Worm (Caenorhabditis elegans) whole organism, young adult: ENCODE results near the gene mett-10.

Experiments used
- B0035.1 ChIP-seq: sonication (generic microtip); optimal IDR thresholded peaks from 2 replicates; lab custom pipeline; 2016; ENCODE audit warnings: missing genetic modification characterization, mild to moderate bottlenecking, missing compliant biosample characterization, missing genotype, missing genetic modification reagents
- B0336.3 ChIP-seq: fragments of 200-800 bp; sonication (Bioruptor generic); IDR thresholded peaks from 2 replicates; pipeline ENCODE4 v1.3.6; 2022; ENCODE audit warnings: missing genetic modification characterization, missing compliant biosample characterization
- F22D6.2 ChIP-seq: sonication (generic microtip); optimal IDR thresholded peaks from 2 replicates; lab custom pipeline; 2016; ENCODE audit warnings: mild to moderate bottlenecking, missing genetic modification characterization, missing compliant biosample characterization
- F33H1.4 ChIP-seq: fragments of 200-800 bp; sonication (Bioruptor generic); IDR thresholded peaks from 2 replicates; pipeline ENCODE4 v1.3.6; 2022; ENCODE audit warnings: missing genetic modification reagents, missing genetic modification characterization, missing compliant biosample characterization
- F49E8.2 ChIP-seq: sonication (generic microtip); optimal IDR thresholded peaks from 3 replicates; lab custom pipeline; 2017; ENCODE audit warnings: missing genetic modification characterization, mild to moderate bottlenecking, missing compliant biosample characterization, antibody characterized with exemption, moderate library complexity; ENCODE audit not compliant: insufficient read depth
- F57C9.4 ChIP-seq: sonication (generic microtip); optimal IDR thresholded peaks from 2 replicates; lab custom pipeline; 2017; ENCODE audit warnings: mild to moderate bottlenecking, missing genetic modification characterization, missing compliant biosample characterization
- K11D2.4 ChIP-seq: fragments of 200-800 bp; sonication (Bioruptor generic); IDR thresholded peaks from 2 replicates; pipeline ENCODE4 v1.3.6; 2022; ENCODE audit warnings: missing genetic modification reagents, missing genetic modification characterization, missing compliant biosample characterization
- K12H6.12 ChIP-seq: fragments of 200-800 bp; sonication (Bioruptor generic); optimal IDR thresholded peaks from 2 replicates; lab custom pipeline; 2018; ENCODE audit warnings: mild to moderate bottlenecking, missing genetic modification characterization, missing compliant biosample characterization
- Y53F4B.3 ChIP-seq: fragments of 200-800 bp; sonication (Bioruptor generic); IDR thresholded peaks from 2 replicates; pipeline ENCODE4 v1.3.6; 2022; ENCODE audit warnings: missing genetic modification reagents, missing genetic modification characterization, missing compliant biosample characterization
- Y67H2A.10 ChIP-seq: fragments of 200-800 bp; sonication (Bioruptor generic); conservative IDR thresholded peaks from 2 replicates; pipeline ENCODE4 v1.3.6; 2022; ENCODE audit warnings: missing genetic modification reagents, missing genetic modification characterization, missing compliant biosample characterization
- Y79H2A.3 ChIP-seq: fragments of 200-800 bp; sonication (Bioruptor generic); conservative IDR thresholded peaks from 2 replicates; pipeline ENCODE4 v1.3.6; 2022; ENCODE audit warnings: missing genetic modification reagents, missing genetic modification characterization, missing compliant biosample characterization
- aptf-2 ChIP-seq: fragments of 200-800 bp; sonication (Bioruptor generic); conservative IDR thresholded peaks from 2 replicates; pipeline ENCODE4 v1.3.6; 2022; ENCODE audit warnings: missing genetic modification reagents, missing genetic modification characterization, missing compliant biosample characterization
- aptf-3 ChIP-seq: fragments of 200-800 bp; sonication (Bioruptor generic); IDR thresholded peaks from 2 replicates; pipeline ENCODE4 v1.3.6; 2022; ENCODE audit warnings: missing genetic modification characterization, missing compliant biosample characterization
- attf-3 ChIP-seq: fragments of 200-800 bp; sonication (Bioruptor generic); conservative IDR thresholded peaks from 2 replicates; pipeline ENCODE4 v1.3.6; 2022; ENCODE audit warnings: missing genetic modification reagents, missing genetic modification characterization, missing compliant biosample characterization
- attf-5 ChIP-seq: fragments of 200-800 bp; sonication (Bioruptor generic); optimal IDR thresholded peaks from 2 replicates; lab custom pipeline; 2018; ENCODE audit warnings: mild to moderate bottlenecking, missing genetic modification characterization, missing compliant biosample characterization
- cebp-1 ChIP-seq, 2 experiments: fragments of 200-800 bp in 1 of 2; sonication (Bioruptor generic) in 1 of 2; sonication (generic microtip) in 1 of 2; IDR thresholded peaks in 1 of 2; optimal IDR thresholded peaks in 1 of 2; 2 replicates each; pipeline versions ENCODE4 v1.3.6 to Lab custom; 2017 to 2022; ENCODE audit warnings: missing compliant biosample characterization in 2 of 2, missing genetic modification characterization in 2 of 2, mild to moderate bottlenecking in 1 of 2, missing genetic modification reagents in 1 of 2, moderate library complexity in 1 of 2
- dox-1 ChIP-seq: fragments of 200-800 bp; sonication (Bioruptor generic); IDR thresholded peaks from 2 replicates; pipeline ENCODE4 v1.3.6; 2022; ENCODE audit warnings: missing genetic modification reagents, missing genetic modification characterization, missing compliant biosample characterization
- dpl-1 ChIP-seq: fragments of 150-350 bp; optimal IDR thresholded peaks from 2 replicates; lab custom pipeline; 2014; ENCODE audit warnings: missing biosample characterization, missing genetic modification reagents, missing genetic modification characterization
- efl-1 ChIP-seq: fragments of 150-350 bp; optimal IDR thresholded peaks from 2 replicates; lab custom pipeline; 2014; ENCODE audit warnings: missing biosample characterization, missing genetic modification reagents, missing genetic modification characterization
- egrh-3 ChIP-seq: fragments of 200-800 bp; sonication (Bioruptor generic); IDR thresholded peaks from 2 replicates; pipeline ENCODE4 v1.3.6; 2022; ENCODE audit warnings: missing genetic modification reagents, missing genetic modification characterization, missing compliant biosample characterization
- hmg-20 ChIP-seq: fragments of 200-800 bp; sonication (Bioruptor generic); IDR thresholded peaks from 2 replicates; pipeline ENCODE4 v1.3.6; 2022; ENCODE audit warnings: missing genetic modification reagents, missing genetic modification characterization, missing compliant biosample characterization
- hsf-1 ChIP-seq: fragments of 200-800 bp; sonication (Bioruptor generic); IDR thresholded peaks from 2 replicates; pipeline ENCODE4 v1.3.6; 2022; ENCODE audit warnings: missing genetic modification reagents, missing genetic modification characterization, missing compliant biosample characterization
- lin-40 ChIP-seq: sonication (generic microtip); optimal IDR thresholded peaks from 2 replicates; lab custom pipeline; 2016; ENCODE audit warnings: missing genetic modification characterization, mild to moderate bottlenecking, missing compliant biosample characterization, missing genotype, missing genetic modification reagents
- lsl-1 ChIP-seq: fragments of 200-800 bp; sonication (Bioruptor generic); optimal IDR thresholded peaks from 2 replicates; lab custom pipeline; 2018; ENCODE audit warnings: mild to moderate bottlenecking, missing genetic modification characterization, moderate library complexity, missing compliant biosample characterization
- madf-3 ChIP-seq: fragments of 200-800 bp; sonication (Bioruptor generic); IDR thresholded peaks from 2 replicates; pipeline ENCODE4 v1.3.6; 2022; ENCODE audit warnings: missing genetic modification reagents, missing genetic modification characterization, missing compliant biosample characterization
- madf-6 ChIP-seq: fragments of 200-800 bp; sonication (Bioruptor generic); IDR thresholded peaks from 2 replicates; pipeline ENCODE4 v1.3.6; 2022; ENCODE audit warnings: missing genetic modification reagents, missing genetic modification characterization, missing compliant biosample characterization
- madf-8 ChIP-seq: fragments of 200-800 bp; sonication (Bioruptor generic); conservative IDR thresholded peaks from 2 replicates; pipeline ENCODE4 v1.3.6; 2022; ENCODE audit warnings: missing genetic modification reagents, missing genetic modification characterization, missing compliant biosample characterization
- mel-28 ChIP-seq: sonication (generic microtip); optimal IDR thresholded peaks from 2 replicates; lab custom pipeline; 2016; ENCODE audit warnings: borderline replicate concordance, mild to moderate bottlenecking, missing genetic modification characterization, missing compliant biosample characterization
- mxl-1 ChIP-seq: sonication (generic microtip); optimal IDR thresholded peaks from 2 replicates; lab custom pipeline; 2016; ENCODE audit warnings: missing genetic modification characterization, missing compliant biosample characterization
- nhr-120 ChIP-seq: fragments of 200-800 bp; sonication (Bioruptor generic); IDR thresholded peaks from 2 replicates; pipeline ENCODE4 v1.3.6; 2022; ENCODE audit warnings: missing genetic modification characterization, missing compliant biosample characterization
- nhr-27 ChIP-seq: fragments of 200-800 bp; sonication (Bioruptor generic); optimal IDR thresholded peaks from 2 replicates; lab custom pipeline; 2018; ENCODE audit warnings: mild to moderate bottlenecking, missing genetic modification characterization, moderate library complexity, missing compliant biosample characterization
- nhr-80 ChIP-seq: sonication (generic microtip); optimal IDR thresholded peaks from 2 replicates; lab custom pipeline; 2016; ENCODE audit warnings: missing genetic modification characterization, missing compliant biosample characterization
- pbrm-1 ChIP-seq: fragments of 200-800 bp; sonication (Bioruptor generic); IDR thresholded peaks from 2 replicates; pipeline ENCODE4 v1.3.6; 2022; ENCODE audit warnings: missing genetic modification reagents, missing genetic modification characterization, missing compliant biosample characterization
- rec-8 ChIP-seq, 2 experiments: sonication (generic microtip); optimal IDR thresholded peaks; 2 replicates each; lab custom pipeline; 2016; ENCODE audit warnings: mild to moderate bottlenecking in 2 of 2, missing genetic modification characterization in 2 of 2, missing genetic modification reagents in 2 of 2, missing genotype in 2 of 2, missing biosample characterization in 1 of 2, missing compliant biosample characterization in 1 of 2, moderate library complexity in 1 of 2
- rpc-1 ChIP-seq, 2 experiments: fragments of 150-350 bp in 1 of 2; sonication (generic microtip) in 1 of 2; optimal IDR thresholded peaks; 2 replicates each; lab custom pipeline; 2014 to 2018; ENCODE audit warnings: missing biosample characterization in 1 of 2, missing genetic modification characterization in 1 of 2, missing genetic modification reagents in 1 of 2, missing genotype in 1 of 2
- sea-2 ChIP-seq: fragments of 200-800 bp; sonication (Bioruptor generic); IDR thresholded peaks from 2 replicates; pipeline ENCODE4 v1.3.6; 2022; ENCODE audit warnings: missing genetic modification characterization, missing compliant biosample characterization
- snpc-1.1 ChIP-seq: sonication (generic microtip); optimal IDR thresholded peaks from 2 replicates; lab custom pipeline; 2017; ENCODE audit warnings: missing genetic modification characterization, mild to moderate bottlenecking, missing compliant biosample characterization, antibody characterized with exemption, moderate library complexity, missing genotype, missing genetic modification reagents; ENCODE audit not compliant: insufficient read depth
- sptf-2 ChIP-seq: fragments of 200-800 bp; sonication (Bioruptor generic); optimal IDR thresholded peaks from 2 replicates; lab custom pipeline; 2018; ENCODE audit warnings: mild to moderate bottlenecking, missing genetic modification characterization, missing compliant biosample characterization
- xnd-1 ChIP-seq: sonication (generic microtip); optimal IDR thresholded peaks from 2 replicates; lab custom pipeline; 2016; ENCODE audit warnings: missing genotype, missing genetic modification reagents, missing genetic modification characterization, missing compliant biosample characterization
- ztf-18 ChIP-seq: sonication (generic microtip); optimal IDR thresholded peaks from 2 replicates; lab custom pipeline; 2016; ENCODE audit warnings: missing genotype, mild to moderate bottlenecking, missing genetic modification characterization, missing compliant biosample characterization
- ztf-25 ChIP-seq: fragments of 200-800 bp; sonication (Bioruptor generic); IDR thresholded peaks from 2 replicates; pipeline ENCODE4 v1.3.6; 2022; ENCODE audit warnings: missing genetic modification reagents, missing genetic modification characterization, missing compliant biosample characterization
- ztf-26 ChIP-seq: sonication (generic microtip); optimal IDR thresholded peaks from 2 replicates; lab custom pipeline; 2017; ENCODE audit warnings: missing genetic modification characterization, missing compliant biosample characterization

mett-10 gene

DNA sequence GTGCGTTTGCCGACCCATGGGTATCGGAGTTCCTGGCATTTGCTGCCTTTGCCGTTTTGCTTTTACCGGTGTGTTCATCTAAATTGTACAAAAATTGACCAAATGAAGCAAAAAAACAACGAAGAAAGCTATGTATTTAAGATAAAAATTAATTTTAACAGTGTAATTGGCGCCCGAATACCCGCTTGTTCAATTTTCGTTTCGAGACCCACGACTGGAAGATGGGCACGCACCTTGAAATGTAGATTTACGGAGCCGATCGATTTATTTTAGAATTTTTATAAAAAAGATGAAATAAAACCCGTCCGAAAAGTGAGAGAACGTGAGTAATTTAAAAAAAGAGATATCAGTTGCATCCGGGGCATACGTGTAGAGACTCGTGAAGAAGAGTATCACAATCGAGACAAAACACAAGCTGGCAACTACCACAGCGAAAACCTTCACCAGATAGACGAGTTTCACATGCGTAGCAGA lies 26.3 kb upstream of the mett-10 start, which contains the start of gene hal-2:
Gene hal-2 (minus strand): TSS at position 424 of the 474 bp plus-strand sequence.
- TF ChIP-seq efl-1 (GFP tag; lab: Kevin White, UChicago) = peak; percentile 71
- no peak for TF ChIP-seq aptf-3 (GFP tag; lab: Robert Waterston, UW)
- peak; percentile 73 for TF ChIP-seq F33H1.4 (GFP tag; lab: Robert Waterston, UW)
- 0 out of 2 replicates have a peak, but pooled peaks have one; percentile 7 for TF ChIP-seq madf-8
- TF ChIP-seq hmg-20 (GFP tag; lab: Robert Waterston, UW) = no peak
- TF ChIP-seq F57C9.4 (tag; lab: Kevin White, UChicago) = no peak
- no peak for TF ChIP-seq F49E8.2
- no peak for TF ChIP-seq nhr-80 (tag; lab: Kevin White, UChicago)
- TF ChIP-seq rec-8 (tag; optimal IDR thresholded peaks at IDR 0.05; lab: Kevin White, UChicago) = no peak
- TF ChIP-seq sea-2 = no peak
- no peak for TF ChIP-seq egrh-3 (GFP tag; lab: Robert Waterston, UW)
- TF ChIP-seq ztf-25 (GFP tag; lab: Robert Waterston, UW) = no peak
- peak; percentile 33; the same call in 1 of the 2 replicates for TF ChIP-seq madf-6 (GFP tag; lab: Robert Waterston, UW)
- no peak for TF ChIP-seq snpc-1.1 (tag; lab: Kevin White, UChicago)
- TF ChIP-seq F22D6.2 (tag; lab: Kevin White, UChicago) = no peak
- no peak for TF ChIP-seq attf-3 (GFP tag; lab: Robert Waterston, UW)
- no peak for TF ChIP-seq Y67H2A.10 (GFP tag; lab: Robert Waterston, UW)
- peak; percentile 36 for TF ChIP-seq lsl-1 (GFP tag; lab: Kevin White, UChicago)

DNA sequence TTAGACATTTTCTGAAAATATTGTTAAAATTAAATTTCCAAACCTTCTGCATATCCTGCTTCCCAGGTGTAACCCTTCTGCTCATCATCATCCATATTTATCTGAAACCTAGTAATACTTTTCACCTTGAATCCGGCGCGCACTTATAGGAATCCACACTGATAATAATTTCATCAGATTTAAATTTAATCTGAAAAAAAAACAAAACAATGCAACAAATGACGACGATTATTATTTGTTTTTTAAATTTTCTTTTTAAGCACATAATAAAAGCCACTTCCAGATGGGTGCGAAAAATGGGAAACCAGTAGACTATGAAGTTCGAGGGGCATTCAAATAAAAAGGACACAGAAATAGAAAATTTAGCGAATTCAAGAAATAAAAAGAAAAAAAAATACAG lies 24.2 kb upstream of the mett-10 start, which contains the start of gene gtf-2H2C:
Gene gtf-2H2C (minus strand): TSS at position 101 of the 400 bp plus-strand sequence.
- TF ChIP-seq nhr-120 (GFP tag; lab: Robert Waterston, UW) (no peak), Y67H2A.10 (GFP tag; lab: Robert Waterston, UW) (no peak), nhr-27 (tag; lab: Kevin White, UChicago) (no peak), aptf-2 (GFP tag; lab: Robert Waterston, UW) (no peak), K12H6.12 (tag; lab: Kevin White, UChicago) (no peak), B0035.1 (tag; lab: Kevin White, UChicago) (no peak), madf-6 (GFP tag; lab: Robert Waterston, UW) (peak; percentile 44; the same call in 1 of the 2 replicates), ztf-26 (tag; lab: Kevin White, UChicago) (no peak), attf-5 (no peak), lin-40 (tag; lab: Kevin White, UChicago) (no peak), B0336.3 (GFP tag; lab: Robert Waterston, UW) (0 out of 2 replicates have a peak, but pooled peaks have one; percentile 9), K11D2.4 (GFP tag; lab: Robert Waterston, UW) (no peak), sptf-2 (no peak), Y79H2A.3 (GFP tag; lab: Robert Waterston, UW) (0 out of 2 replicates have a peak, but pooled peaks have one; percentile 27), rpc-1 (optimal IDR thresholded peaks at IDR 0.05; lab: Kevin White, UChicago) (no peak), rpc-1 (tag; optimal IDR thresholded peaks at IDR 0.05; lab: Kevin White, UChicago) (no peak), madf-3 (GFP tag; lab: Robert Waterston, UW) (no peak), mel-28 (tag; lab: Kevin White, UChicago) (no peak), hsf-1 (GFP tag; lab: Robert Waterston, UW) (no peak), nhr-80 (tag; lab: Kevin White, UChicago) (no peak), dox-1 (GFP tag; lab: Robert Waterston, UW) (no peak), Y53F4B.3 (GFP tag; lab: Robert Waterston, UW) (no peak), dpl-1 (no peak), cebp-1 (GFP tag; IDR thresholded peaks at IDR 0.05; lab: Robert Waterston, UW) (no peak), cebp-1 (tag; optimal IDR thresholded peaks at IDR 0.05; lab: Kevin White, UChicago) (peak; percentile 18), ztf-18 (tag; lab: Kevin White, UChicago) (no peak), pbrm-1 (GFP tag; lab: Robert Waterston, UW) (no peak), xnd-1 (tag; lab: Kevin White, UChicago) (no peak), mxl-1 (tag; lab: Kevin White, UChicago) (no peak)
